Fruit fly (Drosophila melanogaster): ENCODE measurements around the gene Septin2.
A peak's percentile ranks its signal among the peaks of the same experiment; 100 is the strongest.

Septin2 gene

DNA sequence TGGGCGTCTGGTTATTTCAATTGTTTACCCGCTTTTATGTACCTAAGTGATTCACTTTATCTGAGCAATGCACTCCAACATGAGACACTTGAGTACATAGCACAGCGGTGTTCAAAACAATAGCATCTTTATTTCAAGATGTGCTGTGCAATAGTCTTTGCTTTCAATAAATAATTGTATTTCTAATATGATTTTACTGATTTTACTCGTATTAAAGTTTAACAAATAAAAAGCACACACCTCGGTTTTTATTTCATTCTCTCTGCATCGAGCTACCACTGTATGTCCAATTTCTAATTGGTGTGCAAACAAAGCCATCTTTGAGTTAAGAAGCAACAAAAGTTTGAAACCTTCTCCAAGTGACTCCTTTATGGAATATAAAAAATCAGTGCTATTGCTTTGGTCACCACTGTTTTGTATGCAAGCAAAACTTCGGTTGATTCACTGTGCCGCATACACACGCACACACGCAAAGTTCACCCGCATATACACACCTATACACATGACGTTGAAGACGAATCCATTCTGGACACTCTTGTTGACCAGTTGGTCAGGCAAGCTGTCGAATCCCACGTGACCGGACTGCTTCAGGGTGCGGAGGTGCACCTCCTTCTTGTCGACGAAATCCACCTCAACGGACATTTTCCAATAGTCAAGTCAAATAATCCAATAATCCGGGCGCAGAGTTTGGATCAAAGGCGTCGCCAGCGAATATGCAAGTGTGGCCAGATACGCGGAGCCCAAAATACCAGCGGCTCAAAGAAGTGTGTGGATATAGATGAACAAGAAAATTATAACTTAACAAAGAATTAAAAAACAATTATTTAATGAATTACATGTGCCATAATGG is at the start of gene Septin2 (continued):
- peak; percentile 6 for TF ChIP-seq fu2 (GFP tag; optimal IDR thresholded peaks at IDR 0.05)
- TF ChIP-seq CG6654 (GFP tag; optimal IDR thresholded peaks at IDR 0.05) = peak; percentile 69
- TF ChIP-seq tx (GFP tag; optimal IDR thresholded peaks at IDR 0.05) = peak; percentile 47
- peak; percentile 65 for TF ChIP-seq CG4854 (GFP tag; optimal IDR thresholded peaks at IDR 0.05)
- peak; percentile 82 for TF ChIP-seq Ssrp (tag; optimal IDR thresholded peaks at IDR 0.05)
- peak; percentile 84 for TF ChIP-seq CG1233 (GFP tag; optimal IDR thresholded peaks at IDR 0.05)
- peak; percentile 27 for TF ChIP-seq twi (tag; optimal IDR thresholded peaks at IDR 0.05)
- no peak for TF ChIP-seq Tbp (GFP tag; optimal IDR thresholded peaks at IDR 0.05)
- TF ChIP-seq Hmx (GFP tag; optimal IDR thresholded peaks at IDR 0.05) = peak; percentile 12
- TF ChIP-seq CG14014 (GFP tag; IDR thresholded peaks at IDR 0.05) = peak; percentile 38; the same call in 1 of the 2 replicates
- TF ChIP-seq aop (GFP tag; IDR thresholded peaks at IDR 0.05) = no peak
- TF ChIP-seq CG7839 (tag; optimal IDR thresholded peaks at IDR 0.05) = peak; percentile 82
- peak; percentile 59 for TF ChIP-seq salm (tag; optimal IDR thresholded peaks at IDR 0.05)
- TF ChIP-seq chn (GFP tag; optimal IDR thresholded peaks at IDR 0.05) = peak; percentile 73
- no peak for TF ChIP-seq CG9932 (GFP tag; IDR thresholded peaks at IDR 0.05)
- TF ChIP-seq tup (GFP tag; optimal IDR thresholded peaks at IDR 0.05) = peak; percentile 55
- peak; percentile 47 for TF ChIP-seq CG1603 (tag; optimal IDR thresholded peaks at IDR 0.05)
- peak; percentile 35 for TF ChIP-seq CG4707 (GFP tag; optimal IDR thresholded peaks at IDR 0.05)
- no peak for TF ChIP-seq CG3995 (GFP tag; optimal IDR thresholded peaks at IDR 0.05)
- TF ChIP-seq toy (GFP tag; IDR thresholded peaks at IDR 0.05) = no peak
- TF ChIP-seq Spps (tag; optimal IDR thresholded peaks at IDR 0.05) = peak; percentile 75
- TF ChIP-seq CG16863 (GFP tag; optimal IDR thresholded peaks at IDR 0.05) = peak; percentile 80
- TF ChIP-seq chm (GFP tag; IDR thresholded peaks at IDR 0.05) = no peak
- peak; percentile 19 for TF ChIP-seq trh (GFP tag; optimal IDR thresholded peaks at IDR 0.05)
- no peak for TF ChIP-seq slou (GFP tag; optimal IDR thresholded peaks at IDR 0.05)
- TF ChIP-seq CG33557 (GFP tag; optimal IDR thresholded peaks at IDR 0.05) = peak; percentile 74
- TF ChIP-seq psq (GFP tag; optimal IDR thresholded peaks at IDR 0.05) = peak; percentile 13
- no peak for TF ChIP-seq luna (GFP tag; optimal IDR thresholded peaks at IDR 0.05)
- TF ChIP-seq CG11247 (GFP tag; IDR thresholded peaks at IDR 0.05) = no peak
- TF ChIP-seq croc (GFP tag; conservative IDR thresholded peaks at IDR 0.05) = peak; percentile 57; the same call in 1 of the 3 replicates
- TF ChIP-seq Hr3 (GFP tag; optimal IDR thresholded peaks at IDR 0.05) = peak; percentile 74
- TF ChIP-seq CTCF (GFP tag; optimal IDR thresholded peaks at IDR 0.05) = peak; percentile 55
- peak; percentile 46 for TF ChIP-seq kah (GFP tag; optimal IDR thresholded peaks at IDR 0.05)
- no peak for TF ChIP-seq Kr (GFP tag; optimal IDR thresholded peaks at IDR 0.05)
- TF ChIP-seq E2f1 (GFP tag; IDR thresholded peaks at IDR 0.05) = peak; percentile 52
- TF ChIP-seq cas (GFP tag; IDR thresholded peaks at IDR 0.05) = no peak
- 0 out of 3 replicates have a peak, but pooled peaks have one; percentile 49 for TF ChIP-seq CG7357 (GFP tag; IDR thresholded peaks at IDR 0.05)
- no peak for TF ChIP-seq CG11085 (GFP tag; IDR thresholded peaks at IDR 0.05)
- TF ChIP-seq cg (GFP tag; optimal IDR thresholded peaks at IDR 0.05) = peak; percentile 88
- peak; percentile 33 for TF ChIP-seq Hand (GFP tag; optimal IDR thresholded peaks at IDR 0.05)
- peak; percentile 55 for TF ChIP-seq CG16815 (GFP tag; optimal IDR thresholded peaks at IDR 0.05)
- peak; percentile 63 for TF ChIP-seq scrt (GFP tag; optimal IDR thresholded peaks at IDR 0.05)
- peak; percentile 64 for TF ChIP-seq NfI (GFP tag; optimal IDR thresholded peaks at IDR 0.05)
- TF ChIP-seq CG7372 (GFP tag; IDR thresholded peaks at IDR 0.05) = no peak; the same call in none of the 2 replicates
- no peak for TF ChIP-seq prd (optimal IDR thresholded peaks at IDR 0.05)
- peak; percentile 72 for TF ChIP-seq prd (GFP tag; IDR thresholded peaks at IDR 0.05)
- no peak for TF ChIP-seq zf30C (GFP tag; optimal IDR thresholded peaks at IDR 0.05)
- TF ChIP-seq ham (GFP tag; IDR thresholded peaks at IDR 0.05) = no peak
- no peak for TF ChIP-seq sens-2 (GFP tag; IDR thresholded peaks at IDR 0.05)
- TF ChIP-seq hbn (GFP tag; IDR thresholded peaks at IDR 0.05; ENCODE audit: partially characterized antibody) = no peak
- TF ChIP-seq CG34376 (GFP tag; optimal IDR thresholded peaks at IDR 0.05) = no peak
